Worm (Caenorhabditis elegans): ENCODE results near the gene lir-2.

ce11 chrII:7643214-7643613 lies 23.9 kb upstream of the lir-2 start:
- TF ChIP-seq tbx-11 (GFP tag; IDR thresholded peaks at IDR 0.05) (no peak), ama-1 (optimal IDR thresholded peaks at IDR 0.05) (no peak), tbx-37 (GFP tag; conservative IDR thresholded peaks at IDR 0.05) (no peak), hnd-1 (tag; optimal IDR thresholded peaks at IDR 0.05) (no peak), hmg-4 (GFP tag; optimal IDR thresholded peaks at IDR 0.05) (no peak), B0310.2 (tag; optimal IDR thresholded peaks at IDR 0.05) (no peak), ceh-36 (tag; optimal IDR thresholded peaks at IDR 0.05) (no peak), ceh-13 (GFP tag; optimal IDR thresholded peaks at IDR 0.05) (no peak), F13C5.2 (tag; optimal IDR thresholded peaks at IDR 0.05) (no peak)
